Worm (Caenorhabditis elegans) whole organism, L1 larva: ENCODE measurements around the gene cpg-18.

Experiments used
- C04F5.9 ChIP-seq: sonication (generic microtip); optimal IDR thresholded peaks from 2 replicates; lab custom pipeline; 2016; ENCODE audit warnings: missing genetic modification characterization, missing compliant biosample characterization
- dsc-1 ChIP-seq: sonication (generic microtip); optimal IDR thresholded peaks from 2 replicates; lab custom pipeline; 2016; ENCODE audit warnings: mild to moderate bottlenecking, missing genetic modification characterization, missing compliant biosample characterization
- elt-2 ChIP-seq: sonication (generic microtip); optimal IDR thresholded peaks from 2 replicates; lab custom pipeline; 2016; ENCODE audit warnings: missing genetic modification characterization, mild to moderate bottlenecking, inconsistent platforms, missing compliant biosample characterization, missing genetic modification reagents
- nhr-76 ChIP-seq: sonication (generic microtip); optimal IDR thresholded peaks from 2 replicates; lab custom pipeline; 2017; ENCODE audit warnings: missing biosample characterization, missing genetic modification characterization

DNA sequence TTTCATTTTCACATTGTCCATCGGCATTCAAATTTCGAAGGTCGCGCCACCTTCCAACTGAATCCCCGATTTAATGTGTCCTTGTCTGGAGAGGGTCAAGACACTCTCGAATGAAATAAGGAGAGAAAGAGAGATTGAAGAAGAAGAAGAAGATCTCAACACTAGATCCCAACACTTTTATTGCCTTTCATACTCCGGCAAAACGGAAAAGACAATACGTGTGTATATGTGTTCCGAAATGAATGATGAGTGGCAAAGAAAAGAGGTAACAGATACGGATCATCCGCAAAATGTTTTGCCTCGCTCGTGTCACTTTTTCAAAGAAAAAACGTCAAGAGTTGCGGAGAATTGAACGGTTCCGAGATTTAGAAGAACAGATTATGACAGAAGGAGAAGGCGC lies 34.4 kb upstream of the cpg-18 start:
- TF ChIP-seq C04F5.9 (tag; lab: Kevin White, UChicago) (no peak), elt-2 (tag; lab: Kevin White, UChicago) (no peak), nhr-76 (tag; lab: Kevin White, UChicago) (no peak), dsc-1 (no peak)
